Fruit fly (Drosophila melanogaster) whole organism, embryonic: ENCODE data around the gene Stt3B.
A peak's percentile ranks its signal among the peaks of the same experiment; 100 is the strongest.

Experiments
- CG13624 ChIP-seq: fragments of 200-800 bp; sonication (Bioruptor generic); optimal IDR thresholded peaks from 2 replicates; lab custom pipeline; 2016; ENCODE audit warnings: missing biosample characterization, missing genetic modification characterization
- wor ChIP-seq: fragments of 200-800 bp; sonication (Bioruptor generic); IDR thresholded peaks from 2 replicates; pipeline ENCODE4 v1.3.6; 2022; ENCODE audit warnings: missing biosample characterization, missing genetic modification characterization

DNA sequence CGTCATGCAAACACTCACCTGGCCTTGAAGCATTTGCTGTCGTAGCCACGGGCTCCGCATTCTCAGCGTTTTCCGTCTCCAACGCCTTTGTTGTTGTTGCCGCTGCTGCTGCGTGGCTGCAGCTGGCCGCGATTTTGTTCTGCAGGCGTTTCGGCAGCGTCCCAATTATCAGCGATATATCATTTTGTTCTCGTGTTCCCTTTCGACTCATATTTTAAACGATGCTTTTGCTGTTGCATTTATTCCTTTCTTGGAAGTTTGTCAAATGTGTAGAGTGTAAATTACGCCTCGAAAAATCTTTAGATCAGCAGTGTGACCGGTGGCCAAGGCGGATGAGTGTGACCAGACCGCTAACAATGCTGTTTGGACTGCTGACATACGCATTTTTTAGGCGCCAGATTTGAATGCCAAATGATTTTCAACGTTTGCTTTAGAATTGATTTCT lies 36.3 kb downstream of the Stt3B start, which contains the start of gene Smg6:
- TF ChIP-seq CG13624 (GFP tag; lab: Kevin White, UChicago) (peak; percentile 89), wor (GFP tag; lab: Robert Waterston, UW) (no peak)
